Fruit fly (Drosophila melanogaster) whole organism, prepupa: ENCODE results near the gene Bsg.

ENCODE experiments used
- CG10631 ChIP-seq: fragments of 200-800 bp; sonication (Bioruptor generic); optimal IDR thresholded peaks from 2 replicates; lab custom pipeline; 2016; ENCODE audit warnings: missing biosample characterization, missing genetic modification characterization
- CG10669 ChIP-seq: fragments of 200-800 bp; sonication (Bioruptor generic); optimal IDR thresholded peaks from 3 replicates; lab custom pipeline; 2018; ENCODE audit warnings: missing biosample characterization, mild to moderate bottlenecking, missing genetic modification characterization, moderate library complexity
- CG11294 ChIP-seq: fragments of 200-800 bp; sonication (Bioruptor generic); IDR thresholded peaks from 2 replicates; pipeline ENCODE4 v1.3.6; 2022; ENCODE audit warnings: missing biosample characterization, missing genetic modification characterization
- CG11902 ChIP-seq: fragments of 200-800 bp; sonication (Bioruptor generic); optimal IDR thresholded peaks from 3 replicates; lab custom pipeline; 2016; ENCODE audit warnings: missing biosample characterization, missing genetic modification characterization
- CG15336 ChIP-seq: fragments of 200-800 bp; sonication (Bioruptor generic); IDR thresholded peaks from 2 replicates; pipeline ENCODE4 v1.3.6; 2022; ENCODE audit warnings: missing biosample characterization, missing genetic modification characterization
- CG16779 ChIP-seq: fragments of 200-800 bp; sonication (Bioruptor generic); optimal IDR thresholded peaks from 3 replicates; lab custom pipeline; 2017; ENCODE audit warnings: missing biosample characterization, mild to moderate bottlenecking, missing genetic modification characterization
- CG32006 ChIP-seq: fragments of 200-800 bp; sonication (Bioruptor generic); optimal IDR thresholded peaks from 3 replicates; lab custom pipeline; 2017; ENCODE audit warnings: missing biosample characterization, mild to moderate bottlenecking, missing genetic modification characterization
- CG34406 ChIP-seq: fragments of 200-800 bp; sonication (Bioruptor generic); optimal IDR thresholded peaks from 3 replicates; lab custom pipeline; 2016; ENCODE audit warnings: missing biosample characterization, missing genetic modification characterization
- CG3919 ChIP-seq: fragments of 200-800 bp; sonication (Bioruptor generic); optimal IDR thresholded peaks from 3 replicates; lab custom pipeline; 2016; ENCODE audit warnings: missing biosample characterization, missing genetic modification characterization
- CG4318 ChIP-seq: fragments of 200-800 bp; sonication (Bioruptor generic); optimal IDR thresholded peaks from 3 replicates; lab custom pipeline; 2017; ENCODE audit warnings: missing biosample characterization, mild to moderate bottlenecking, missing genetic modification characterization
- CG6276 ChIP-seq: fragments of 200-800 bp; sonication (Bioruptor generic); optimal IDR thresholded peaks from 2 replicates; lab custom pipeline; 2017; ENCODE audit warnings: missing biosample characterization, mild to moderate bottlenecking, missing genetic modification characterization
- CG6854 ChIP-seq: fragments of 200-800 bp; sonication (Bioruptor generic); optimal IDR thresholded peaks from 2 replicates; lab custom pipeline; 2017; ENCODE audit warnings: missing biosample characterization, mild to moderate bottlenecking, missing genetic modification characterization
- CG8119 ChIP-seq: fragments of 200-800 bp; sonication (Bioruptor generic); IDR thresholded peaks from 3 replicates; pipeline ENCODE4 v1.3.6; 2022; ENCODE audit warnings: missing biosample characterization, missing genetic modification characterization
- CG8319 ChIP-seq: fragments of 200-800 bp; sonication (Bioruptor generic); optimal IDR thresholded peaks from 3 replicates; lab custom pipeline; 2016; ENCODE audit warnings: missing biosample characterization, missing genetic modification characterization
- CG8632 ChIP-seq: fragments of 200-800 bp; sonication (Bioruptor generic); optimal IDR thresholded peaks from 3 replicates; lab custom pipeline; 2016; ENCODE audit warnings: missing biosample characterization, missing genetic modification characterization
- CG9139 ChIP-seq: fragments of 200-800 bp; sonication (Bioruptor generic); optimal IDR thresholded peaks from 3 replicates; lab custom pipeline; 2017; ENCODE audit warnings: missing biosample characterization, mild to moderate bottlenecking, missing genetic modification characterization
- Eip75B ChIP-seq: fragments of 200-800 bp; sonication (Bioruptor generic); optimal IDR thresholded peaks from 3 replicates; lab custom pipeline; 2016; ENCODE audit warnings: missing biosample characterization, missing genetic modification characterization
- Eip93F ChIP-seq: fragments of 200-800 bp; sonication (Bioruptor generic); optimal IDR thresholded peaks from 2 replicates; lab custom pipeline; 2016; ENCODE audit warnings: missing biosample characterization, mild to moderate bottlenecking, missing genetic modification characterization
- Gug ChIP-seq: fragments of 200-800 bp; sonication (Bioruptor generic); IDR thresholded peaks from 2 replicates; pipeline ENCODE4 v1.3.6; 2022; ENCODE audit warnings: missing biosample characterization, missing genetic modification characterization
- Hr39 ChIP-seq: fragments of 200-800 bp; sonication (Bioruptor generic); optimal IDR thresholded peaks from 2 replicates; lab custom pipeline; 2016; ENCODE audit warnings: missing biosample characterization, missing genetic modification characterization
- Hr4 ChIP-seq: fragments of 200-800 bp; sonication (Bioruptor generic); optimal IDR thresholded peaks from 3 replicates; lab custom pipeline; 2016; ENCODE audit warnings: missing biosample characterization, missing genetic modification characterization
- Met ChIP-seq: fragments of 200-800 bp; sonication (Bioruptor generic); optimal IDR thresholded peaks from 3 replicates; lab custom pipeline; 2016; ENCODE audit warnings: missing biosample characterization, missing genetic modification characterization
- OdsH ChIP-seq: fragments of 200-800 bp; sonication (Bioruptor generic); optimal IDR thresholded peaks from 3 replicates; lab custom pipeline; 2016; ENCODE audit warnings: missing biosample characterization, missing genetic modification characterization
- Sox102F ChIP-seq: fragments of 200-800 bp; sonication (Bioruptor generic); optimal IDR thresholded peaks from 2 replicates; lab custom pipeline; 2016; ENCODE audit warnings: missing biosample characterization, mild to moderate bottlenecking, missing genetic modification characterization
- Sox14 ChIP-seq: fragments of 200-800 bp; sonication (Bioruptor generic); optimal IDR thresholded peaks from 3 replicates; lab custom pipeline; 2016; ENCODE audit warnings: missing biosample characterization, missing genetic modification characterization
- Sox15 ChIP-seq: fragments of 200-800 bp; sonication (Bioruptor generic); optimal IDR thresholded peaks from 3 replicates; lab custom pipeline; 2016; ENCODE audit warnings: missing biosample characterization, missing genetic modification characterization
- achi ChIP-seq: fragments of 200-800 bp; sonication (Bioruptor generic); optimal IDR thresholded peaks from 3 replicates; lab custom pipeline; 2016; ENCODE audit warnings: missing biosample characterization, missing genetic modification characterization
- cyc ChIP-seq: fragments of 200-800 bp; sonication (Bioruptor generic); optimal IDR thresholded peaks from 3 replicates; lab custom pipeline; 2016; ENCODE audit warnings: missing biosample characterization, missing genetic modification characterization
- dac ChIP-seq: fragments of 200-800 bp; sonication (Bioruptor generic); optimal IDR thresholded peaks from 2 replicates; lab custom pipeline; 2017; ENCODE audit warnings: missing biosample characterization, mild to moderate bottlenecking, missing genetic modification characterization
- dsx ChIP-seq: fragments of 200-800 bp; optimal IDR thresholded peaks from 3 replicates; lab custom pipeline; 2019; ENCODE audit warnings: missing biosample characterization, mild to moderate bottlenecking, missing genetic modification characterization, moderate library complexity; ENCODE audit not compliant: poor library complexity, severe bottlenecking
- eg ChIP-seq: fragments of 200-800 bp; sonication (Bioruptor generic); IDR thresholded peaks from 3 replicates; pipeline ENCODE4 v1.3.6; 2022; ENCODE audit warnings: missing biosample characterization, missing genetic modification characterization
- esn ChIP-seq: fragments of 200-800 bp; sonication (Bioruptor generic); optimal IDR thresholded peaks from 2 replicates; lab custom pipeline; 2016; ENCODE audit warnings: missing biosample characterization, mild to moderate bottlenecking, missing genetic modification characterization, moderate library complexity
- fd85E ChIP-seq: fragments of 200-800 bp; sonication (Bioruptor generic); optimal IDR thresholded peaks from 3 replicates; lab custom pipeline; 2016; ENCODE audit warnings: missing biosample characterization, missing genetic modification characterization
- fkh ChIP-seq: fragments of 200-800 bp; sonication (Bioruptor generic); optimal IDR thresholded peaks from 3 replicates; lab custom pipeline; 2017; ENCODE audit warnings: missing biosample characterization, mild to moderate bottlenecking, missing genetic modification characterization, moderate library complexity
- pdm3 ChIP-seq: fragments of 200-800 bp; sonication (Bioruptor generic); optimal IDR thresholded peaks from 3 replicates; lab custom pipeline; 2016; ENCODE audit warnings: missing biosample characterization, missing genetic modification characterization
- spab ChIP-seq: fragments of 200-800 bp; sonication (Bioruptor generic); optimal IDR thresholded peaks from 2 replicates; lab custom pipeline; 2017; ENCODE audit warnings: missing biosample characterization, mild to moderate bottlenecking, missing genetic modification characterization, missing genetic modification reagents
- svp ChIP-seq: fragments of 200-800 bp; sonication (Bioruptor generic); peaks from one replicate; lab custom pipeline; 2016; ENCODE audit warnings: missing biosample characterization, missing genetic modification characterization
- vri ChIP-seq: fragments of 200-800 bp; sonication (Bioruptor generic); optimal IDR thresholded peaks from 3 replicates; lab custom pipeline; 2016; ENCODE audit warnings: missing biosample characterization, mild to moderate bottlenecking, missing genetic modification characterization

Bsg gene

DNA sequence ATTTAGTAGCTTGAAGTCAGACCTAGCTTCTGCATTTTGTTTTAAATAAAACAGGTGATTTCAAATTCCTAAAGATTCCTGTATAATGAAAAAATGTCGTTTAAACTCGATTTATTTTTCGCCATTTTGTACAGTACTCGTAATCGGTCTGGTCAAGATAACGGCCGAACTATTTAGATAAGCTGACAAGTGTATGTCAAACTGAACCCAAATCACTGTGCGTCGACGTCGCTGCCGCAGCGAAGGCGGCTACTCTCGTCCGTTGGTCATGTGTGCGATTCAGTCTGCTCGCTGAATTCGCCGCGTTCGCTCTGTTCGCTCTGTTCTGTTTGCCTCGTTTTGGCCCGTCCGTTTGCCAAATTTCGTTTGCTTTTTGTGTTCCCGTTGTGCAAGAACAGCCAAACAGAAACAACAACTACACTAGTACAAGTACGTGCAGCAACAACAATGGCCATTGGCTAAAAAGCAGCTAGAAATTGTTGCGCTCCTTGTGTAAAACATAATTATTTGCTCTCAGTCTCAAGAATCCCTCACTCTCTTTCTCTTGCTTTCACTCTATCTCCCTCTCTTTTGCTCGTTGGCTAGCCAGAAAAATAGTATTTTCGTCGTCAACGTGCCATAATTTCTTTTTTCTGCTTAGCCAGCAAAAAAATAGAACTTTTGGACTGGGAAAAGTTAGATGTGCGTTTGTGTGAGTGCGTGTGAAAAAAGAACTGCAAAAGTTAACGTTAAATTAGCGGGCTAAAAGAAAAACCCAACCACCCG lies 5.0 kb downstream of the Bsg start (continued):
- TF ChIP-seq Met: peak; percentile 13
- peak; percentile 11 for TF ChIP-seq fkh (GFP tag; lab: Kevin White, UChicago)
- TF ChIP-seq esn (GFP tag; lab: Kevin White, UChicago): peak; percentile 55
- TF ChIP-seq eg (GFP tag; lab: Robert Waterston, UW): peak; percentile 33; the same call in 1 of the 3 replicates
- TF ChIP-seq CG11902: no peak
- peak; percentile 49 for TF ChIP-seq vri (GFP tag; lab: Kevin White, UChicago)
- TF ChIP-seq CG15336: 0 out of 2 replicates have a peak, but pooled peaks have one; percentile 14
- TF ChIP-seq CG32006 (GFP tag; lab: Kevin White, UChicago): peak; percentile 62
- no peak for TF ChIP-seq Gug (GFP tag; lab: Robert Waterston, UW)
- no peak for TF ChIP-seq Eip93F (GFP tag; lab: Kevin White, UChicago)
- TF ChIP-seq fd85E (GFP tag; lab: Kevin White, UChicago): no peak
- TF ChIP-seq pdm3 (GFP tag; lab: Kevin White, UChicago): peak; percentile 26
- TF ChIP-seq CG11294 (GFP tag; lab: Robert Waterston, UW): no peak
- TF ChIP-seq dac: no peak
- TF ChIP-seq Hr4 (GFP tag; lab: Kevin White, UChicago): peak; percentile 54
- TF ChIP-seq dsx (GFP tag; lab: Kevin White, UChicago): no peak
- TF ChIP-seq CG34406: peak; percentile 29
- peak; percentile 17 for TF ChIP-seq CG8632 (GFP tag; lab: Kevin White, UChicago)
- TF ChIP-seq Eip75B (GFP tag; lab: Kevin White, UChicago): peak; percentile 38
- peak; percentile 33 for TF ChIP-seq CG6276 (GFP tag; lab: Kevin White, UChicago)
- TF ChIP-seq CG10631 (GFP tag; lab: Kevin White, UChicago): no peak
- TF ChIP-seq achi (GFP tag; lab: Kevin White, UChicago): peak; percentile 30
- TF ChIP-seq CG6854 (GFP tag; lab: Kevin White, UChicago): no peak
- TF ChIP-seq CG16779 (tag; lab: Kevin White, UChicago): no peak
- TF ChIP-seq spab: no peak
- TF ChIP-seq Sox102F (GFP tag; lab: Kevin White, UChicago): peak; percentile 44
- TF ChIP-seq Sox14 (GFP tag; lab: Kevin White, UChicago): peak; percentile 1
- TF ChIP-seq cyc (GFP tag; lab: Kevin White, UChicago): no peak
- peak; percentile 77 for TF ChIP-seq svp (GFP tag; lab: Kevin White, UChicago)
- TF ChIP-seq OdsH (GFP tag; lab: Kevin White, UChicago): peak; percentile 15
- TF ChIP-seq Sox15 (GFP tag; lab: Kevin White, UChicago): no peak
- no peak for TF ChIP-seq CG9139
- TF ChIP-seq, all 60 proteins: peak for 30

DNA sequence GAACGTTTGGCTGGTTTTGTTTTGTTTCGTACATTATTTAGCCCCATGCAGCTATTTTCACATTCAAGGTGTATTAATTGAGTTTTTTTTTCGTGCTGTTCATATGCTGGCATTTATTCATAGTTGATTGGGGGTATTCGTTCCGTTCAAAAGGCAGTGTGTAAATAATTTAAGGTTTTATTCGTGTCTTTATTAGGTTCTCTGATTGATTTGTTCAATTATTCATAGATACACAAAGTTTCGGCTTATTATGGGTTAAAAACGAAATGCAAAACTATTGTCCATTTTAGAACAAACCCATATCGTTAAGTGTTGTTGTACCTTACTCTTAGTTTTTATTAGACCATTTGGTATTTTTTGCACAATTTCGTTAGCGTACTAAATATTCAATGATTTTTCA lies 8.2 kb downstream of the Bsg start:
- TF ChIP-seq CG8119: no peak
- TF ChIP-seq CG10669: no peak

DNA sequence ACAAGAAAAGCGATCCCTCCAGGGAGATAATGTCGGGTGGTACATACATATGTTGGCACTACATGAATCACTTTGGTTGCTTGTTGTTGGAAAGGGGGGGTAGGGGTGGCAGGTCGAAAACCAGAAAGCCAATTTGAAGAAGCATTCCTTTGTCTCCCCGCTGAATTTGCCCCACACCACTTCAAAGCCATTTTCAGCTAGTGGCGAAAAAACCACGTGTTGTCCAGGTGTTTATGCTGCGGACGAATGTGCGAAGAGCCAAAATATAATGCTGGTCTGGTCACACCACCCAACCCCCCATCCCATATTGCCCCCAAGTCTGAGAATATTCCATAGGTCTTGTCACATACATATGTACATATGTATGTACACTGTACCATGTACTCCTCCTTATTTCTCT lies 8.7 kb downstream of the Bsg start:
- TF ChIP-seq svp (GFP tag; lab: Kevin White, UChicago): no peak
- no peak for TF ChIP-seq CG3919
- TF ChIP-seq CG6276 (GFP tag; lab: Kevin White, UChicago): no peak
- no peak for TF ChIP-seq CG9139
- TF ChIP-seq Hr39 (GFP tag; lab: Kevin White, UChicago): no peak
- no peak for TF ChIP-seq CG4318 (GFP tag; lab: Kevin White, UChicago)
- no peak for TF ChIP-seq CG16779 (tag; lab: Kevin White, UChicago)
- no peak for TF ChIP-seq fkh (GFP tag; lab: Kevin White, UChicago)
- no peak for TF ChIP-seq CG8319 (GFP tag; lab: Kevin White, UChicago)
- TF ChIP-seq Eip75B (GFP tag; lab: Kevin White, UChicago): no peak
- no peak for TF ChIP-seq CG6854 (GFP tag; lab: Kevin White, UChicago)
- no peak for TF ChIP-seq Sox15 (GFP tag; lab: Kevin White, UChicago)
- no peak for TF ChIP-seq Sox102F (GFP tag; lab: Kevin White, UChicago)
- TF ChIP-seq, all 60 proteins: peak for 0
